Fruit fly (Drosophila melanogaster) whole organism, adult: ENCODE measurements around the gene CG11249.

Experiments
- CG11617 ChIP-seq: fragments of 200-800 bp; sonication (Bioruptor generic); optimal IDR thresholded peaks from 2 replicates; lab custom pipeline; 2017; ENCODE audit warnings: mild to moderate bottlenecking, missing biosample characterization, missing genetic modification reagents, missing genetic modification characterization
- CG33017 ChIP-seq: fragments of 200-800 bp; sonication (Bioruptor generic); optimal IDR thresholded peaks from 2 replicates; lab custom pipeline; 2018; ENCODE audit warnings: missing biosample characterization, mild to moderate bottlenecking, missing genetic modification characterization, moderate library complexity
- CG7045 ChIP-seq: fragments of 200-800 bp; sonication (Bioruptor generic); optimal IDR thresholded peaks from 2 replicates; lab custom pipeline; 2017; ENCODE audit warnings: missing biosample characterization, mild to moderate bottlenecking, missing genetic modification characterization
- Crg-1 ChIP-seq: fragments of 200-800 bp; sonication (Bioruptor generic); optimal IDR thresholded peaks from 2 replicates; lab custom pipeline; 2016; ENCODE audit warnings: missing biosample characterization, missing genetic modification characterization
- cic ChIP-seq: fragments of 200-800 bp; sonication (Bioruptor generic); optimal IDR thresholded peaks from 2 replicates; lab custom pipeline; 2017; ENCODE audit warnings: missing biosample characterization, mild to moderate bottlenecking, missing genetic modification characterization, moderate library complexity
- kay ChIP-seq: fragments of 200-800 bp; sonication (Bioruptor generic); peaks from one replicate; lab custom pipeline; 2016; ENCODE audit warnings: missing biosample characterization, missing genetic modification characterization, borderline replicate concordance
- ovo ChIP-seq: fragments of 200-800 bp; sonication (Bioruptor generic); optimal IDR thresholded peaks from 2 replicates; lab custom pipeline; 2016; ENCODE audit warnings: missing biosample characterization, missing genetic modification characterization
- tj ChIP-seq: fragments of 200-800 bp; sonication (Bioruptor generic); optimal IDR thresholded peaks from 3 replicates; lab custom pipeline; 2017; ENCODE audit warnings: missing biosample characterization, mild to moderate bottlenecking, missing genetic modification characterization, moderate library complexity
- toe ChIP-seq: fragments of 200-800 bp; sonication (Bioruptor generic); optimal IDR thresholded peaks from 2 replicates; lab custom pipeline; 2016; ENCODE audit warnings: missing biosample characterization, missing genetic modification characterization

dm6 chr3L:21709785-21710591 is 38.0 kb downstream of the CG11249 start:
- no peak for TF ChIP-seq ovo (GFP tag; lab: Kevin White, UChicago)
- TF ChIP-seq CG33017 (tag; lab: Kevin White, UChicago) = no peak
- no peak for TF ChIP-seq kay (GFP tag; lab: Kevin White, UChicago)
- TF ChIP-seq toe (GFP tag; lab: Kevin White, UChicago) = no peak
- TF ChIP-seq CG11617 (GFP tag; lab: Kevin White, UChicago) = no peak
- no peak for TF ChIP-seq Crg-1 (GFP tag; lab: Kevin White, UChicago)
- no peak for TF ChIP-seq cic (GFP tag; lab: Kevin White, UChicago)
- TF ChIP-seq CG7045 (GFP tag; lab: Kevin White, UChicago) = no peak
- no peak for TF ChIP-seq tj (GFP tag; lab: Kevin White, UChicago)
